Worm (Caenorhabditis elegans) whole organism, young adult: ENCODE results near the gene Y54E2A.9.

Experiments
- B0019.2 ChIP-seq: fragments of 200-800 bp; sonication (Bioruptor generic); conservative IDR thresholded peaks from 2 replicates; pipeline ENCODE4 v1.3.6; 2022; ENCODE audit warnings: missing genetic modification reagents, missing genetic modification characterization, missing compliant biosample characterization
- B0035.1 ChIP-seq: sonication (generic microtip); optimal IDR thresholded peaks from 2 replicates; lab custom pipeline; 2016; ENCODE audit warnings: missing genetic modification characterization, mild to moderate bottlenecking, missing compliant biosample characterization, missing genotype, missing genetic modification reagents
- F52B5.7 ChIP-seq: sonication (generic microtip); optimal IDR thresholded peaks from 2 replicates; lab custom pipeline; 2016; ENCODE audit warnings: mild to moderate bottlenecking, missing genetic modification characterization, missing compliant biosample characterization
- T26A5.8 ChIP-seq: sonication (generic microtip); optimal IDR thresholded peaks from 2 replicates; lab custom pipeline; 2016; ENCODE audit warnings: missing genetic modification characterization, missing compliant biosample characterization
- Y53G8AR.9 ChIP-seq: fragments of 200-800 bp; sonication (Bioruptor generic); conservative IDR thresholded peaks from 2 replicates; pipeline ENCODE4 v1.3.6; 2022; ENCODE audit warnings: missing genetic modification reagents, missing genetic modification characterization, missing compliant biosample characterization
- Y79H2A.3 ChIP-seq: fragments of 200-800 bp; sonication (Bioruptor generic); conservative IDR thresholded peaks from 2 replicates; pipeline ENCODE4 v1.3.6; 2022; ENCODE audit warnings: missing genetic modification reagents, missing genetic modification characterization, missing compliant biosample characterization
- Y95B8A.8 ChIP-seq: fragments of 200-800 bp; sonication (Bioruptor generic); IDR thresholded peaks from 2 replicates; pipeline ENCODE4 v1.3.6; 2022; ENCODE audit warnings: missing genetic modification reagents, missing genetic modification characterization, missing compliant biosample characterization
- ZK185.1 ChIP-seq: sonication (generic microtip); optimal IDR thresholded peaks from 2 replicates; lab custom pipeline; 2016; ENCODE audit warnings: mild to moderate bottlenecking, missing genetic modification characterization, missing compliant biosample characterization; ENCODE audit not compliant: poor library complexity, severe bottlenecking
- aptf-3 ChIP-seq: fragments of 200-800 bp; sonication (Bioruptor generic); IDR thresholded peaks from 2 replicates; pipeline ENCODE4 v1.3.6; 2022; ENCODE audit warnings: missing genetic modification characterization, missing compliant biosample characterization
- attf-3 ChIP-seq: fragments of 200-800 bp; sonication (Bioruptor generic); conservative IDR thresholded peaks from 2 replicates; pipeline ENCODE4 v1.3.6; 2022; ENCODE audit warnings: missing genetic modification reagents, missing genetic modification characterization, missing compliant biosample characterization
- cebp-1 ChIP-seq, 2 experiments: fragments of 200-800 bp in 1 of 2; sonication (Bioruptor generic) in 1 of 2; sonication (generic microtip) in 1 of 2; IDR thresholded peaks in 1 of 2; optimal IDR thresholded peaks in 1 of 2; 2 replicates each; pipeline versions ENCODE4 v1.3.6 to Lab custom; 2017 to 2022; ENCODE audit warnings: missing compliant biosample characterization in 2 of 2, missing genetic modification characterization in 2 of 2, mild to moderate bottlenecking in 1 of 2, missing genetic modification reagents in 1 of 2, moderate library complexity in 1 of 2
- cebp-2 ChIP-seq: fragments of 200-800 bp; sonication (Bioruptor generic); IDR thresholded peaks from 2 replicates; pipeline ENCODE4 v1.3.6; 2022; ENCODE audit warnings: missing genetic modification characterization, missing compliant biosample characterization
- die-1 ChIP-seq: sonication (generic microtip); optimal IDR thresholded peaks from 2 replicates; lab custom pipeline; 2016; ENCODE audit warnings: missing genotype, mild to moderate bottlenecking, missing genetic modification characterization, missing compliant biosample characterization
- fkh-3 ChIP-seq: sonication (generic microtip); optimal IDR thresholded peaks from 2 replicates; lab custom pipeline; 2016; ENCODE audit warnings: mild to moderate bottlenecking, missing genetic modification characterization, missing compliant biosample characterization
- him-1 ChIP-seq: sonication (generic microtip); optimal IDR thresholded peaks from 2 replicates; lab custom pipeline; 2016; ENCODE audit warnings: missing genotype, missing genetic modification reagents, missing genetic modification characterization, missing compliant biosample characterization
- hmg-1.2 ChIP-seq: fragments of 200-800 bp; sonication (Bioruptor generic); IDR thresholded peaks from 2 replicates; pipeline ENCODE4 v1.3.6; 2022; ENCODE audit warnings: missing genetic modification reagents, missing genetic modification characterization, missing compliant biosample characterization
- hmg-20 ChIP-seq: fragments of 200-800 bp; sonication (Bioruptor generic); IDR thresholded peaks from 2 replicates; pipeline ENCODE4 v1.3.6; 2022; ENCODE audit warnings: missing genetic modification reagents, missing genetic modification characterization, missing compliant biosample characterization
- lsl-1 ChIP-seq: fragments of 200-800 bp; sonication (Bioruptor generic); optimal IDR thresholded peaks from 2 replicates; lab custom pipeline; 2018; ENCODE audit warnings: mild to moderate bottlenecking, missing genetic modification characterization, moderate library complexity, missing compliant biosample characterization
- mcd-1 ChIP-seq: fragments of 200-800 bp; sonication (Bioruptor generic); IDR thresholded peaks from 2 replicates; pipeline ENCODE4 v1.3.6; 2022; ENCODE audit warnings: missing genetic modification reagents, missing genetic modification characterization, missing compliant biosample characterization
- mes-4 ChIP-seq: sonication (generic microtip); optimal IDR thresholded peaks from 2 replicates; lab custom pipeline; 2016; ENCODE audit warnings: missing genotype, missing genetic modification characterization, missing compliant biosample characterization
- mxl-1 ChIP-seq: sonication (generic microtip); optimal IDR thresholded peaks from 2 replicates; lab custom pipeline; 2016; ENCODE audit warnings: missing genetic modification characterization, missing compliant biosample characterization
- nfya-1 ChIP-seq: sonication (generic microtip); optimal IDR thresholded peaks from 2 replicates; lab custom pipeline; 2017; ENCODE audit warnings: antibody characterized with exemption, missing compliant biosample characterization, missing genetic modification characterization, borderline replicate concordance; ENCODE audit not compliant: insufficient read depth
- nhr-80 ChIP-seq: sonication (generic microtip); optimal IDR thresholded peaks from 2 replicates; lab custom pipeline; 2016; ENCODE audit warnings: missing genetic modification characterization, missing compliant biosample characterization
- rec-8 ChIP-seq, 2 experiments: sonication (generic microtip); optimal IDR thresholded peaks; 2 replicates each; lab custom pipeline; 2016; ENCODE audit warnings: mild to moderate bottlenecking in 2 of 2, missing genetic modification characterization in 2 of 2, missing genetic modification reagents in 2 of 2, missing genotype in 2 of 2, missing biosample characterization in 1 of 2, missing compliant biosample characterization in 1 of 2, moderate library complexity in 1 of 2
- repo-1 ChIP-seq: sonication (generic microtip); optimal IDR thresholded peaks from 2 replicates; lab custom pipeline; 2017; ENCODE audit warnings: mild to moderate bottlenecking, missing genetic modification characterization, missing compliant biosample characterization
- snpc-1.3 ChIP-seq: sonication (generic microtip); optimal IDR thresholded peaks from 2 replicates; lab custom pipeline; 2017; ENCODE audit warnings: missing genetic modification characterization, mild to moderate bottlenecking, missing compliant biosample characterization, antibody characterized with exemption, moderate library complexity, missing genotype, missing genetic modification reagents; ENCODE audit not compliant: insufficient read depth
- snpc-4 ChIP-seq, 5 experiments: fragments of 150-350 bp in 1 of 5; sonication (generic microtip) in 4 of 5; optimal IDR thresholded peaks; 2 replicates each; lab custom pipeline; 2014 to 2018; ENCODE audit warnings: missing genetic modification characterization in 5 of 5, missing biosample characterization in 3 of 5, antibody characterized with exemption in 2 of 5, mild to moderate bottlenecking in 2 of 5, missing compliant biosample characterization in 2 of 5, missing genotype in 2 of 5, moderate library complexity in 2 of 5, missing genetic modification reagents in 1 of 5
- tbp1 ChIP-seq: fragments of 200-800 bp; sonication (Bioruptor generic); optimal IDR thresholded peaks from 2 replicates; lab custom pipeline; 2018; ENCODE audit warnings: mild to moderate bottlenecking, missing genetic modification characterization, missing compliant biosample characterization
- tlf-1 ChIP-seq: fragments of 200-800 bp; sonication (Bioruptor generic); optimal IDR thresholded peaks from 2 replicates; lab custom pipeline; 2018; ENCODE audit warnings: mild to moderate bottlenecking, missing genetic modification characterization, missing compliant biosample characterization
- unc-62 ChIP-seq: fragments of 150-350 bp; optimal IDR thresholded peaks from 2 replicates; lab custom pipeline; 2014; ENCODE audit warnings: missing biosample characterization, missing genetic modification reagents, missing genetic modification characterization
- zfh-2 ChIP-seq: fragments of 200-800 bp; sonication (Bioruptor generic); conservative IDR thresholded peaks from 2 replicates; pipeline ENCODE4 v1.3.6; 2022; ENCODE audit warnings: missing genetic modification reagents, missing genetic modification characterization, missing compliant biosample characterization
- ztf-25 ChIP-seq: fragments of 200-800 bp; sonication (Bioruptor generic); IDR thresholded peaks from 2 replicates; pipeline ENCODE4 v1.3.6; 2022; ENCODE audit warnings: missing genetic modification reagents, missing genetic modification characterization, missing compliant biosample characterization
- ztf-28 ChIP-seq: fragments of 200-800 bp; sonication (Bioruptor generic); IDR thresholded peaks from 2 replicates; pipeline ENCODE4 v1.3.6; 2022; ENCODE audit warnings: missing genetic modification reagents, missing genetic modification characterization, missing compliant biosample characterization

The Y54E2A.9 gene

ce11 chrII:14811472-14811871 lies 25.7 kb upstream of the Y54E2A.9 start:
- 0 out of 2 replicates have a peak, but pooled peaks have one; percentile 21 for TF ChIP-seq zfh-2 (GFP tag; lab: Robert Waterston, UW)
- peak; percentile 38 for TF ChIP-seq unc-62 (GFP tag; lab: Kevin White, UChicago)
- TF ChIP-seq Y95B8A.8 (GFP tag; lab: Robert Waterston, UW): no peak
- TF ChIP-seq cebp-1 (GFP tag; IDR thresholded peaks at IDR 0.05; lab: Robert Waterston, UW): 0 out of 2 replicates have a peak, but pooled peaks have one; percentile 12
- peak; percentile 45 for TF ChIP-seq cebp-1 (tag; optimal IDR thresholded peaks at IDR 0.05; lab: Kevin White, UChicago)
- peak; percentile 53 for TF ChIP-seq nhr-80 (tag; lab: Kevin White, UChicago)
- no peak for TF ChIP-seq tbp1 (GFP tag; lab: Kevin White, UChicago)
- no peak for TF ChIP-seq Y53G8AR.9 (GFP tag; lab: Robert Waterston, UW)
- no peak for TF ChIP-seq mcd-1 (GFP tag; lab: Robert Waterston, UW)
- TF ChIP-seq lsl-1: no peak
- TF ChIP-seq hmg-1.2 (GFP tag; lab: Robert Waterston, UW): peak; percentile 80; the same call in 1 of the 2 replicates

ce11 chrII:14810609-14811008 lies 24.8 kb upstream of the Y54E2A.9 start:
- no peak for TF ChIP-seq cebp-2 (GFP tag; lab: Robert Waterston, UW)
- TF ChIP-seq cebp-1 (GFP tag; IDR thresholded peaks at IDR 0.05; lab: Robert Waterston, UW): no peak
- peak; percentile 18 for TF ChIP-seq cebp-1 (tag; optimal IDR thresholded peaks at IDR 0.05; lab: Kevin White, UChicago)
- TF ChIP-seq rec-8 (tag; optimal IDR thresholded peaks at IDR 0.05; lab: Kevin White, UChicago): no peak
- TF ChIP-seq attf-3 (GFP tag; lab: Robert Waterston, UW): no peak
- no peak for TF ChIP-seq mes-4 (tag; lab: Kevin White, UChicago)
- TF ChIP-seq hmg-20 (GFP tag; lab: Robert Waterston, UW): no peak
- TF ChIP-seq tbp1 (GFP tag; lab: Kevin White, UChicago): no peak
- no peak for TF ChIP-seq snpc-4 (GFP tag; optimal IDR thresholded peaks at IDR 0.05; lab: Kevin White, UChicago)
- peak in 1 of 4 experiments; percentile 17 for TF ChIP-seq snpc-4 (tag; optimal IDR thresholded peaks at IDR 0.05; lab: Kevin White, UChicago)
- no peak for TF ChIP-seq Y79H2A.3 (GFP tag; lab: Robert Waterston, UW)
- TF ChIP-seq ztf-28 (GFP tag; lab: Robert Waterston, UW): no peak
- TF ChIP-seq T26A5.8 (tag; lab: Kevin White, UChicago): no peak
- no peak for TF ChIP-seq nfya-1
- no peak for TF ChIP-seq repo-1 (tag; lab: Kevin White, UChicago)
- TF ChIP-seq mxl-1: no peak
- no peak for TF ChIP-seq B0019.2
- TF ChIP-seq him-1: no peak
- TF ChIP-seq B0035.1 (tag; lab: Kevin White, UChicago): no peak

- TF ChIP-seq ztf-25 (GFP tag; lab: Robert Waterston, UW) (no peak), fkh-3 (no peak), ZK185.1 (tag; lab: Kevin White, UChicago) (no peak), tlf-1 (GFP tag; lab: Kevin White, UChicago) (no peak), snpc-1.3 (tag; lab: Kevin White, UChicago) (no peak), aptf-3 (GFP tag; lab: Robert Waterston, UW) (no peak), nhr-80 (tag; lab: Kevin White, UChicago) (no peak)
Measured at ce11 chrII:14808686-14809085, 22.9 kb upstream of the Y54E2A.9 start, which contains the start of gene W01D2.6. Gene W01D2.6, plus strand, starts transcription at chrII:14808986.

- TF ChIP-seq die-1 (tag; lab: Kevin White, UChicago): no peak
- TF ChIP-seq F52B5.7: no peak
- no peak for TF ChIP-seq zfh-2 (GFP tag; lab: Robert Waterston, UW)
- no peak for TF ChIP-seq nfya-1
- TF ChIP-seq, all 124 proteins: peak for 0
Measured at ce11 chrII:14805686-14806085, 19.9 kb upstream of the Y54E2A.9 start, which contains the start of gene srt-11. Gene srt-11, plus strand, starts transcription at chrII:14805986.
